Worm (Caenorhabditis elegans): ENCODE results near the gene puf-11.

puf-11 gene

DNA sequence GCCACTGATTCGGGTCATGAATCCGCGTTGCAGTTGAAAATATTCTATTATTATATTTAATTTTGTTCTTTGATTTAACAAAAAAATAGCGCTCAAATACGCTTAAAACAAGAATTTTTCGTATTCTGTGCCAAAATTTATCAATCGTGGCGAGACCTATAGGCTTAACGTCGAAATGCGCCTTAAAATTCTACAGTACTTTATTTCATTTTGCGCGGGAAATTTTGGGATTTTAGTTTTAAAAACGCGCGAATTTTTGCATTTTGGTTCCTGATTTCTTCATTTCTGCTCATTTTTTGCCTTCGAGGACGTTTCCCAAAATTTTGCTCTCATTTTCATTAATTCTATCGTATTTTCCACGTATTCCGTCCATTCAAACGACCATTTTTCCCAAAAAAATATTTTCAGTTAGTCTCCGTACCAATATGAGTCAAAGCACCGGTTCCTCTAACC lies at the start of gene puf-11:
puf-11 (plus strand) TSS at position 403 of the 453 bp plus-strand sequence.
- TF ChIP-seq pes-1 (GFP tag; IDR thresholded peaks at IDR 0.05) = no peak
- no peak for TF ChIP-seq ceh-13 (GFP tag; optimal IDR thresholded peaks at IDR 0.05)
- no peak for TF ChIP-seq ceh-36 (tag; optimal IDR thresholded peaks at IDR 0.05)
- no peak for TF ChIP-seq hnd-1 (tag; optimal IDR thresholded peaks at IDR 0.05)
- no peak for TF ChIP-seq ama-1 (optimal IDR thresholded peaks at IDR 0.05)
- no peak for TF ChIP-seq tra-4 (tag; optimal IDR thresholded peaks at IDR 0.05)
- no peak for TF ChIP-seq aly-1 (tag; optimal IDR thresholded peaks at IDR 0.05)
- TF ChIP-seq sea-1 (GFP tag; conservative IDR thresholded peaks at IDR 0.05) = no peak
- TF ChIP-seq B0310.2 (tag; optimal IDR thresholded peaks at IDR 0.05) = no peak
- no peak for TF ChIP-seq hmg-4 (GFP tag; optimal IDR thresholded peaks at IDR 0.05)
- TF ChIP-seq hmbx-1 (tag; optimal IDR thresholded peaks at IDR 0.05) = no peak
- no peak for TF ChIP-seq F13C5.2 (tag; optimal IDR thresholded peaks at IDR 0.05)
- no peak for TF ChIP-seq tbx-37 (GFP tag; conservative IDR thresholded peaks at IDR 0.05)
- no peak for TF ChIP-seq scrt-1 (GFP tag; IDR thresholded peaks at IDR 0.05)
- no peak for TF ChIP-seq ets-7 (tag; optimal IDR thresholded peaks at IDR 0.05)

DNA sequence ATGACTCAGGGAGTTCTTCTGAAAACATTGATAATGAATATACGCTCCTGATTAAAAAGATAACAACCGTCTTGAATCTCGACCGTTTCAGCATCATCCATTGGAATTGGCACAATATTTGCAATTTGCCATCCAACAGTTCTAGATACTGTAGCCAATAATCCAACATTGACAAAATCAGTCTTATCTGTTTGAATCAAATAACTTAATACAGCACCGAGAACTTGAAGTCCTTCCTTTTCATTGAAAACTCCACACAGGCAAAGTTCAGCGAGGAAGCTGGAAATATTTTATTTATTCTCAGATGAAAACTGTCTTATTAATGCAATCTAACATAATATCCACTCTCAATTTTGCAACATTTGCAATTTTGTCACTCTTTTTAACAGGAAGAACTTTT lies 49.1 kb upstream of the puf-11 start:
- TF ChIP-seq hnd-1 (tag; optimal IDR thresholded peaks at IDR 0.05) (no peak), ceh-13 (GFP tag; optimal IDR thresholded peaks at IDR 0.05) (no peak), ama-1 (optimal IDR thresholded peaks at IDR 0.05) (no peak), F13C5.2 (tag; optimal IDR thresholded peaks at IDR 0.05) (no peak), tra-4 (tag; optimal IDR thresholded peaks at IDR 0.05) (no peak), ets-7 (tag; optimal IDR thresholded peaks at IDR 0.05) (no peak), ceh-36 (tag; optimal IDR thresholded peaks at IDR 0.05) (no peak), sea-1 (GFP tag; conservative IDR thresholded peaks at IDR 0.05) (no peak), B0310.2 (tag; optimal IDR thresholded peaks at IDR 0.05) (no peak), pes-1 (GFP tag; IDR thresholded peaks at IDR 0.05) (no peak), aly-1 (tag; optimal IDR thresholded peaks at IDR 0.05) (no peak), tbx-37 (GFP tag; conservative IDR thresholded peaks at IDR 0.05) (no peak), hmg-4 (GFP tag; optimal IDR thresholded peaks at IDR 0.05) (no peak), tbx-11 (GFP tag; IDR thresholded peaks at IDR 0.05) (no peak), flt-1 (GFP tag; IDR thresholded peaks at IDR 0.05) (no peak), scrt-1 (GFP tag; IDR thresholded peaks at IDR 0.05) (no peak), hmbx-1 (tag; optimal IDR thresholded peaks at IDR 0.05) (no peak)

DNA sequence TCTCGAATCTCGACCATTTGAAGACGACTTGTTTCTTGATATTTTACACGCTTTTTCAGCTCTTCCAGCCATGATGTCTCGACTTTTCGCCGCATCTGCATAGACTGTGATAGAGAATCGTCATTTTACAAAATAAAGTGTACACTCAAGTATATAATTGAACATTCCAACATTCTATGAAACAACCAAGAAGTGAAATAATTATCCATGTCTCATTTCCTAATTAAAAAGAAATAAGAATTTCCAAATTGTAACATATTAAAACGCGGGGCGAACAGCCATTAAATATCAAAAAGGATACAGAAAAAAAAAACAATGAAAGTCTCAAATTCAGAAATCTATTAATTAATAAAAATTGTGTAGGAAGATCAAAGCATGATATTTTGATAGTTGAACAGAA lies 48.4 kb upstream of the puf-11 start, which contains the start of gene smg-3:
smg-3 (minus strand) TSS at position 101 of the 400 bp plus-strand sequence.
- TF ChIP-seq sea-1 (GFP tag; conservative IDR thresholded peaks at IDR 0.05) (no peak), aly-1 (tag; optimal IDR thresholded peaks at IDR 0.05) (no peak), hnd-1 (tag; optimal IDR thresholded peaks at IDR 0.05) (no peak), scrt-1 (GFP tag; IDR thresholded peaks at IDR 0.05) (no peak), F13C5.2 (tag; optimal IDR thresholded peaks at IDR 0.05) (no peak), tbx-37 (GFP tag; conservative IDR thresholded peaks at IDR 0.05) (no peak), hmg-4 (GFP tag; optimal IDR thresholded peaks at IDR 0.05) (no peak), hmbx-1 (tag; optimal IDR thresholded peaks at IDR 0.05) (no peak), ets-7 (tag; optimal IDR thresholded peaks at IDR 0.05) (no peak), pes-1 (GFP tag; IDR thresholded peaks at IDR 0.05) (no peak), ceh-36 (tag; optimal IDR thresholded peaks at IDR 0.05) (no peak), B0310.2 (tag; optimal IDR thresholded peaks at IDR 0.05) (no peak), tbx-11 (GFP tag; IDR thresholded peaks at IDR 0.05) (no peak), tra-4 (tag; optimal IDR thresholded peaks at IDR 0.05) (no peak), ceh-13 (GFP tag; optimal IDR thresholded peaks at IDR 0.05) (no peak)

DNA sequence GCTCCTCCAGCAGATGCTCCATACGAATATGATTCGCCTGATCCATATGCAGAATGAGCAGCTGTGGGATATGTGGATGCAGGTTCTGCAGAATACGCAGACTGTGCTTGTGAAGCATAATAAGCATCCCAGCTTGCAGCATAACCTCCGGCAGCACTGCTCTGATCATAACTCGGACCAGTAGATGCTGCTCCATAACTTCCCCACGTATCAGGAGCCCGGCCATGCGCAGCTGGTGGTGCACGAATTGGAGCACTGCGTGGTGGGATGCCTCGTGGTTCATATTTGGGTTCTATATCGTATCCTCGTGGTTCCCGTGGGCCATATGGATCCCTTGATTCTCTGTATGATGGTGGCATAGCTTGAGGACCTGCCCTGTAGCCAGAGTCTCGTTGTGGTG lies 47.7 kb upstream of the puf-11 start:
- TF ChIP-seq ets-7 (tag; optimal IDR thresholded peaks at IDR 0.05) (no peak), sea-1 (GFP tag; conservative IDR thresholded peaks at IDR 0.05) (no peak), F13C5.2 (tag; optimal IDR thresholded peaks at IDR 0.05) (no peak), flt-1 (GFP tag; IDR thresholded peaks at IDR 0.05) (no peak), hmbx-1 (tag; optimal IDR thresholded peaks at IDR 0.05) (no peak), hmg-4 (GFP tag; optimal IDR thresholded peaks at IDR 0.05) (no peak), tbx-11 (GFP tag; IDR thresholded peaks at IDR 0.05) (no peak)

DNA sequence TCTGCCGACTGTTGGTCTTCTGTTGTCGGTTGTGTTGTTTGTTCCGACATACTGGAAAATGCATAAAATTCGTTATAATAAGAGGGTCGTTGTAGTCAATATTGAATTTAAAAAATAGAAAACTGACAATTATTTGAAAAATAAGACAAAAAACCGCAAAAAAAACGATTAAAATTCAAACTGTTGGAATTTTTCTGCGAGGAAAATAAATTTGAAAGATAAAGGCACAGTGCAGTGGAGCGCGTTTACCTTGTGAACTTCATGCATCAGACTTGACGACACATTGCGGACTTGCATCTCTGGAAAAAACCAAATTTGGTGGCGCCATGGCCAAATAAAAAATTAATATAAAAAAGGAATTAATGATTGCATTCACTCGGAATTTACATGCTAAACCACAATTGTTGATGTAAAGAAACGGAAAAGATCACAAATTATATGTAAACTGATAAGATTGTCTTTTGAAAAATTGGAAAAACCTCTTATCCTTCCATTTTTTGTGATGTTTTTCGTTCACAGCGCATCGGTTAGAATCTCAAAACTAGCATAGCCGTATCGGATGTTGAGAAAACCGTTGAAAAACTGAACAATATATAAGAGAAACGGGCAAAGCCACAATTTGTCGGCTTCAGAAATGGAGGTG lies 44.8 kb upstream of the puf-11 start, which contains the start of the genes hrpf-2 and bli-6:
hrpf-2 (minus strand) TSS at position 51 of the 643 bp plus-strand sequence.
bli-6 (plus strand) TSS at position 593 of the 643 bp plus-strand sequence.
- TF ChIP-seq ceh-36 (tag; optimal IDR thresholded peaks at IDR 0.05) (no peak), F13C5.2 (tag; optimal IDR thresholded peaks at IDR 0.05) (peak; percentile 55)

DNA sequence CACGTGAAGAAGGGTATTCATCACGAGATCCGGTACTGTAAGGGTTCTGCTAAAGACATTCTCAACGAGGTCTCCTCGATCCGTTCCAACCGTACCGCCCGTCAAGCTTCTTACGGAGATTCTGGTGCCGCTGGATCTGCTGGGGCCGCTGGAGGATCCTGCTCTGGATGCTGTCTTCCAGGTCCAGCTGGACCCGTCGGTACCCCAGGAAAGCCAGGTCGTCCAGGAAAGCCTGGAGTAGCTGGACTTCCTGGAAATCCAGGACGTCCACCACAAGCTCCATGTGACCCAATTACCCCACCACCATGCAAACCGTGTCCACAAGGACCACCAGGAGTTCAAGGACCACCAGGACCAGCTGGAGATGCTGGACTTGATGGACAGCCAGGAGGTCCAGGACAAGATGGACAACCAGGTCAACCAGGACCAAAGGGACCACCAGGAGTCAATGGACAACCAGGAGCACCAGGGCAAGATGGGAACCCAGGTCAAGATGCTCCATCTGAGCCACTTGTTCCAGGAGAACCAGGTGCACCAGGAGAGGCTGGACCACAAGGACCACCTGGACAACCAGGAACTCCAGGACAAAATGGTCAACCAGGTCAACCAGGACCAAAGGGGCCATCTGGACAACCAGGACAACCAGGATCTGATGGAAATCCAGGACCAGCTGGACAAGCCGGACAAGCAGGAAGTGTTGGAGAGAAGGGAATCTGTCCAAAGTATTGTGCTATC lies 43.9 kb upstream of the puf-11 start:
- TF ChIP-seq ets-7 (tag; optimal IDR thresholded peaks at IDR 0.05) = no peak
- no peak for TF ChIP-seq tbx-37 (GFP tag; conservative IDR thresholded peaks at IDR 0.05)
- no peak for TF ChIP-seq aly-1 (tag; optimal IDR thresholded peaks at IDR 0.05)
- TF ChIP-seq hmbx-1 (tag; optimal IDR thresholded peaks at IDR 0.05) = no peak
- TF ChIP-seq ceh-36 (tag; optimal IDR thresholded peaks at IDR 0.05) = no peak
- no peak for TF ChIP-seq sea-1 (GFP tag; conservative IDR thresholded peaks at IDR 0.05)
- TF ChIP-seq scrt-1 (GFP tag; IDR thresholded peaks at IDR 0.05) = no peak
- TF ChIP-seq ama-1 (optimal IDR thresholded peaks at IDR 0.05) = no peak
- TF ChIP-seq pes-1 (GFP tag; IDR thresholded peaks at IDR 0.05) = no peak
- TF ChIP-seq ceh-13 (GFP tag; optimal IDR thresholded peaks at IDR 0.05) = no peak
- no peak for TF ChIP-seq F13C5.2 (tag; optimal IDR thresholded peaks at IDR 0.05)
- no peak for TF ChIP-seq hnd-1 (tag; optimal IDR thresholded peaks at IDR 0.05)
- TF ChIP-seq B0310.2 (tag; optimal IDR thresholded peaks at IDR 0.05) = no peak

DNA sequence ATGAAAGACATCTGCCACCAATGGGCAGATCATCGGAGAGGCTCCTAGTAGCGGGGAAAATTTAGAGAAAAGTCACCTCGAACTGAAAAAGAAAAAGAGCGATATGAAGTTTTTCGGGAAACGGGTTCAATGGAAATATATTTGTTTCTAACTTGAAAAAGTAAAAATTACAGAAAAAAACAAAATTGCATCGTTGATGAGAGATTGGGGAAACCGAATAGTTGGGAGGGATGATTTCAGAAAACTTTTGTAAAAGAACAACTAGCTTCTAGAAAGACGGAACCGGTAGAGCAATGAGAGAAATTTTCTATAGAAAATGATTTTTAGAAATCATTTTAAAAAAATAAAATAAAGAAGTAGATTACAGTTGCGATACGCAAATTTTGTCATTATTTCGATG lies 43.0 kb upstream of the puf-11 start:
- TF ChIP-seq ama-1 (optimal IDR thresholded peaks at IDR 0.05) (no peak), aly-1 (tag; optimal IDR thresholded peaks at IDR 0.05) (no peak), ets-7 (tag; optimal IDR thresholded peaks at IDR 0.05) (no peak), F13C5.2 (tag; optimal IDR thresholded peaks at IDR 0.05) (no peak), tra-4 (tag; optimal IDR thresholded peaks at IDR 0.05) (no peak), ceh-36 (tag; optimal IDR thresholded peaks at IDR 0.05) (no peak), pes-1 (GFP tag; IDR thresholded peaks at IDR 0.05) (no peak), tbx-37 (GFP tag; conservative IDR thresholded peaks at IDR 0.05) (no peak), hnd-1 (tag; optimal IDR thresholded peaks at IDR 0.05) (no peak), ceh-13 (GFP tag; optimal IDR thresholded peaks at IDR 0.05) (no peak), B0310.2 (tag; optimal IDR thresholded peaks at IDR 0.05) (no peak), hmbx-1 (tag; optimal IDR thresholded peaks at IDR 0.05) (no peak), flt-1 (GFP tag; IDR thresholded peaks at IDR 0.05) (no peak), scrt-1 (GFP tag; IDR thresholded peaks at IDR 0.05) (no peak), hmg-4 (GFP tag; optimal IDR thresholded peaks at IDR 0.05) (no peak), tbx-11 (GFP tag; IDR thresholded peaks at IDR 0.05) (no peak), sea-1 (GFP tag; conservative IDR thresholded peaks at IDR 0.05) (no peak)
